Worm (Caenorhabditis elegans): ENCODE data around the gene srg-15.

DNA sequence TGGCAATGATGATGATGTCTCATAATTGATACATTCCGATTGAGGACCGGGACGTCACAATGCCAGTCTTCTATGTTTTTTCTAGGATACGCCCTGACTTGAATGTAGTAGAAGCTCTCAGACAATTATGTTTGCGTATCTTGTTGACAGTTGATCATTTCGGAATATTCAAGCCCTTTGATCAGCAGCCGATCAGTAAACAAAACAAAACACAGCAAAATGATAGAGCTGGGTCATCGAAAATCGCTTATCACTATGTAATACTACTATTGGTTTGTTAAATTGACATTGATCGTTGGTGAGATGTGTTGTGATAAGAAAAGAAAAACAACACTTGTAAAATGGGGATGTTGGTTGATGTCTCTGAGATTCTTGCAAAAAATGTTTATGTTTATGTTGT, 28.0 kb upstream of the srg-15 start:
- no peak for TF ChIP-seq elt-1 (tag; optimal IDR thresholded peaks at IDR 0.05)
- TF ChIP-seq nhr-21 (tag; optimal IDR thresholded peaks at IDR 0.05), result no peak
- no peak for TF ChIP-seq zag-1 (tag; optimal IDR thresholded peaks at IDR 0.05)
- no peak for TF ChIP-seq sem-4 (tag; optimal IDR thresholded peaks at IDR 0.05)
- TF ChIP-seq ceh-16 (tag; optimal IDR thresholded peaks at IDR 0.05), result no peak
